Fruit fly (Drosophila melanogaster): ENCODE measurements around the gene Sema1a.

- TF ChIP-seq Abd-B (GFP tag; optimal IDR thresholded peaks at IDR 0.05) (peak; percentile 74), NC2α (GFP tag; optimal IDR thresholded peaks at IDR 0.05) (no peak), TFAM (GFP tag; optimal IDR thresholded peaks at IDR 0.05) (peak; percentile 65), CG13296 (GFP tag; optimal IDR thresholded peaks at IDR 0.05) (peak; percentile 44), Oaz (GFP tag; IDR thresholded peaks at IDR 0.05) (peak; percentile 54; the same call in 1 of the 2 replicates), CG3281 (GFP tag; optimal IDR thresholded peaks at IDR 0.05) (peak; percentile 58), CG12236 (GFP tag; optimal IDR thresholded peaks at IDR 0.05) (no peak), C15 (GFP tag; IDR thresholded peaks at IDR 0.05) (peak; percentile 64; the same call in 1 of the 3 replicates), dmrt11E (tag; optimal IDR thresholded peaks at IDR 0.05) (peak; percentile 93), odd (GFP tag; optimal IDR thresholded peaks at IDR 0.05) (peak; percentile 79), NC2β (GFP tag; optimal IDR thresholded peaks at IDR 0.05) (peak; percentile 49)
These were observed 33.0 kb downstream of the Sema1a start for dm6 chr2L:8574947-8575346.

Measured in whole organism, embryonic.